Worm (Caenorhabditis elegans): ENCODE measurements around the gene K07H8.8.

K07H8.8 gene

ce11 chrIV:8268024-8268423, at the start of gene K07H8.8, which contains the start of gene K07H8.5:
K07H8.8 (minus strand) TSS chrIV:8268412.
K07H8.5 (plus strand) TSS chrIV:8268324.
- TF ChIP-seq unc-62 (GFP tag; optimal IDR thresholded peaks at IDR 0.05 in 1 of 2) (no peak), unc-62 (tag; optimal IDR thresholded peaks at IDR 0.05) (no peak), skn-1 (tag; optimal IDR thresholded peaks at IDR 0.05) (no peak), Y5F2A.4 (GFP tag; optimal IDR thresholded peaks at IDR 0.05) (no peak), aly-2 (tag; optimal IDR thresholded peaks at IDR 0.05) (no peak)

ce11 chrIV:8317800-8318199, 49.6 kb upstream of the K07H8.8 start:
- TF ChIP-seq zip-2 (tag; optimal IDR thresholded peaks at IDR 0.05) (no peak), php-3 (GFP tag; IDR thresholded peaks at IDR 0.05) (peak; percentile 59; the same call in 1 of the 2 replicates), nhr-76 (tag; optimal IDR thresholded peaks at IDR 0.05) (no peak), gei-8 (GFP tag; optimal IDR thresholded peaks at IDR 0.05) (no peak)

- TF ChIP-seq mdl-1 (tag; optimal IDR thresholded peaks at IDR 0.05) = no peak
- TF ChIP-seq duxl-1 (tag; optimal IDR thresholded peaks at IDR 0.05; ENCODE audit: poor library complexity) = no peak
- no peak for TF ChIP-seq hlh-30 (tag; optimal IDR thresholded peaks at IDR 0.05; ENCODE audit: insufficient read depth)
Measured at ce11 chrIV:8312846-8313245, 44.6 kb upstream of the K07H8.8 start, which contains the start of gene F35H10.10. F35H10.10 (minus strand) TSS chrIV:8312946.

ce11 chrIV:8312105-8312504, 43.9 kb upstream of the K07H8.8 start:
- TF ChIP-seq aha-1 (tag) (peak; percentile 79), nhr-102 (tag; optimal IDR thresholded peaks at IDR 0.05) (no peak), mep-1 (tag; optimal IDR thresholded peaks at IDR 0.05) (no peak), ZK337.2 (GFP tag; IDR thresholded peaks at IDR 0.05) (no peak), lin-38 (GFP tag; IDR thresholded peaks at IDR 0.05) (no peak), lin-13 (GFP tag; optimal IDR thresholded peaks at IDR 0.05) (no peak)

ce11 chrIV:8307408-8307807, 39.2 kb upstream of the K07H8.8 start:
- TF ChIP-seq Y5F2A.4 (GFP tag; optimal IDR thresholded peaks at IDR 0.05) (no peak), zfp-3 (GFP tag; conservative IDR thresholded peaks at IDR 0.05) (0 out of 2 replicates have a peak, but pooled peaks have one; percentile 32), ceh-32 (tag; optimal IDR thresholded peaks at IDR 0.05; ENCODE audit: poor library complexity) (no peak)

ce11 chrIV:8303668-8304067, 35.5 kb upstream of the K07H8.8 start, which contains the start of gene vha-5:
vha-5 (plus strand) TSS chrIV:8303968.
- TF ChIP-seq mdt-29 (GFP tag; IDR thresholded peaks at IDR 0.05) (no peak), unc-39 (tag; optimal IDR thresholded peaks at IDR 0.05) (no peak), arid-1 (GFP tag; conservative IDR thresholded peaks at IDR 0.05) (no peak), jun-1 (tag; optimal IDR thresholded peaks at IDR 0.05) (no peak), hif-1 (tag; optimal IDR thresholded peaks at IDR 0.05) (no peak), lir-3 (tag; optimal IDR thresholded peaks at IDR 0.05) (no peak), saeg-2 (GFP tag; IDR thresholded peaks at IDR 0.05) (no peak), nhr-48 (tag; optimal IDR thresholded peaks at IDR 0.05) (no peak), sdz-12 (GFP tag; optimal IDR thresholded peaks at IDR 0.05) (no peak)

- TF ChIP-seq dmd-8 (GFP tag; IDR thresholded peaks at IDR 0.05) = no peak
- TF ChIP-seq Y5F2A.4 (GFP tag; optimal IDR thresholded peaks at IDR 0.05) = no peak
- no peak for TF ChIP-seq spr-1 (tag; optimal IDR thresholded peaks at IDR 0.05)
- TF ChIP-seq T26A8.4 (GFP tag; IDR thresholded peaks at IDR 0.05) = no peak
- no peak for TF ChIP-seq nhr-77 (tag; optimal IDR thresholded peaks at IDR 0.05)
- no peak for TF ChIP-seq egl-43 (GFP tag; IDR thresholded peaks at IDR 0.05)
- TF ChIP-seq cey-2 (tag; optimal IDR thresholded peaks at IDR 0.05; ENCODE audit: borderline replicate concordance, insufficient read depth) = no peak
- peak in 1 of 2 experiments; percentile 20 for TF ChIP-seq unc-62 (GFP tag; optimal IDR thresholded peaks at IDR 0.05 in 1 of 2)
- no peak for TF ChIP-seq unc-62 (tag; optimal IDR thresholded peaks at IDR 0.05)
Measured at ce11 chrIV:8302648-8303161, 34.5 kb upstream of the K07H8.8 start.
